Worm (Caenorhabditis elegans) whole organism, L1 larva: ENCODE measurements around the gene acs-9.
"Not testable (repeated sequence)": the region's sequence is repeated elsewhere in the genome, so short reads cannot be mapped to it uniquely, and the experiment has no call there.

Experiments used
- fos-1 ChIP-seq: fragments of 150-350 bp; optimal IDR thresholded peaks from 2 replicates; lab custom pipeline; 2014; ENCODE audit warnings: missing biosample characterization, missing genetic modification characterization
- lir-3 ChIP-seq: sonication (generic microtip); optimal IDR thresholded peaks from 2 replicates; lab custom pipeline; 2016; ENCODE audit warnings: mild to moderate bottlenecking, missing genetic modification characterization, moderate library complexity, missing compliant biosample characterization; ENCODE audit not compliant: poor library complexity
- nhr-11 ChIP-seq: fragments of 150-350 bp; optimal IDR thresholded peaks from 2 replicates; lab custom pipeline; 2014; ENCODE audit warnings: missing biosample characterization, missing genetic modification characterization
- unc-86 ChIP-seq: sonication (generic microtip); optimal IDR thresholded peaks from 2 replicates; lab custom pipeline; 2016; ENCODE audit warnings: missing genetic modification characterization, missing compliant biosample characterization
- ztf-4 ChIP-seq: fragments of 150-350 bp; optimal IDR thresholded peaks from 2 replicates; lab custom pipeline; 2014; ENCODE audit warnings: missing biosample characterization, missing genetic modification characterization

ce11 chrX:16834691-16835090 lies 45.6 kb downstream of the acs-9 start, which contains the start of gene F41G4.13:
- TF ChIP-seq unc-86 (tag; lab: Kevin White, UChicago); fos-1; nhr-11; lir-3; ztf-4 (tag; lab: Kevin White, UChicago): not testable (repeated sequence)
